Fruit fly (Drosophila melanogaster): ENCODE measurements around the gene CG42481.

The CG42481 gene

DNA sequence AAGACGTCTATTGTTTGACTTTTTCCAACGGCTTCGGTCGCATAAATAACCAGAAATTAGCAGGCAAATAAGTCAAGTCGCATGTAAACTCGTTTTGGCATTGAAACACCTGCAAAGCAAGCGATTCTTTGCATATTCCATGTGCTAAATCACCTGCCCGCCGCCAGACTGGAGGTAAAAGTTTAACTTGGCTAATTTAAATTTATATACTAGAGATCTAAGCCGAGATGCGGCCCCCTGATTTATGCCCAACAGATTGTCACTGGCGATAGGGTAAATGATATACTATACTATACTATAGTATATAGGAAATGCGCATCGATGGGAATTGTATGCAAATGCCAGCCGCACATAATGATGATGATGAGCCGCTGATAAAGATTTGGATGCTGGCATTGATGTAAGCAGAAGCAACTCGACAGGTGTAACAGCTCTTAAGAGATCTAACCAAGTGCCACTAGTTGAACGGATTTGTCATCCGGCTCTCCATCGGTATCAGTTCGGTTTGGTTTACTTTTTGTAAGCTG lies 45.8 kb downstream of the CG42481 start:
- no peak for TF ChIP-seq CG14711 (tag; optimal IDR thresholded peaks at IDR 0.05)
- TF ChIP-seq CG1620 (GFP tag; optimal IDR thresholded peaks at IDR 0.05), result no peak
- TF ChIP-seq CG11617 (GFP tag; optimal IDR thresholded peaks at IDR 0.05), result no peak

DNA sequence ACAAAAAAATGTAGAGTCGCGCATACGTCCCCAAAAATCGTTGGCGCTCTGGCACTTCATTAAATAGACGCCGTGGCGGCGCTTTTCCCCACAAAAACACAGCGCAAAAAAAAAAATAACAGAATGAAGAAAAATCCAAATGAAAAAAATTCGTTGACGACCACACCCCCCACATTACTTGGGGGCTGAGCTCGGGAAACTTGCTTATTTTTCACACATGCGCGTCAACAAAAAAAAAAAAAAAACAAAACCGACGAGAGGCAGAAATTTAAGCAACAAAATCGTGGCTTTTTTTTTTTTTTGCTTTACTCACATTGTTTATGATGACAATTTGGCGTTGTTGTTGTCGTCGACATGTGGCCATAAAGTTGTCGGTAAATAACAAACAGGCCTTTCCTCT lies 47.0 kb downstream of the CG42481 start:
- TF ChIP-seq CG11617 (GFP tag; optimal IDR thresholded peaks at IDR 0.05) (no peak), CG7045 (GFP tag; optimal IDR thresholded peaks at IDR 0.05) (no peak), tj (GFP tag; optimal IDR thresholded peaks at IDR 0.05) (peak; percentile 82), CG12768 (GFP tag; optimal IDR thresholded peaks at IDR 0.05) (no peak)

dm6 chr3L:13250071-13250470 lies 48.8 kb downstream of the CG42481 start:
- no peak for TF ChIP-seq toe (GFP tag; optimal IDR thresholded peaks at IDR 0.05)
- no peak for TF ChIP-seq CG33017 (tag; optimal IDR thresholded peaks at IDR 0.05)
- no peak for TF ChIP-seq kay (GFP tag; ENCODE audit: borderline replicate concordance)
- no peak for TF ChIP-seq CG12768 (GFP tag; optimal IDR thresholded peaks at IDR 0.05)
- TF ChIP-seq CG1620 (GFP tag; optimal IDR thresholded peaks at IDR 0.05), result no peak

DNA sequence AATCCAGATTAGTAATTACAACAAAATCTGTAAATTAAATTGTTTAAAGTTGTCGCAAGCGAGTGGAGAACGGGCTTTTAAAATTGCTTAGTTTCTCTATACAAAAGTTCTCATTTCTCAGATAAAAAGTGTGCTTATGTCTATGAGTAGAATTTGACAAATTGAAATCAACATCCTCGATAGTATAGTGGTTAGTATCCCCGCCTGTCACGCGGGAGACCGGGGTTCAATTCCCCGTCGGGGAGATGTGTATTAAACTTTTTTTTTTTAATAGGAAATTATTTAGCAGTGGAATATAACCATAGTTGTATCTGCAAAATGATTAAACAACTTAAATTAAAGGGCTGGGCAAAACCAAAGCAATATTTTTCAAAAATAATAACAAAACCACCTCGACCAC lies 49.4 kb downstream of the CG42481 start:
- no peak for TF ChIP-seq tj (GFP tag; optimal IDR thresholded peaks at IDR 0.05)
- no peak for TF ChIP-seq cnc (optimal IDR thresholded peaks at IDR 0.05)
- TF ChIP-seq CG12768 (GFP tag; optimal IDR thresholded peaks at IDR 0.05), result no peak
- no peak for TF ChIP-seq Hr96 (GFP tag; optimal IDR thresholded peaks at IDR 0.05)
- TF ChIP-seq toe (GFP tag; optimal IDR thresholded peaks at IDR 0.05), result no peak
- TF ChIP-seq Mnt (GFP tag; optimal IDR thresholded peaks at IDR 0.05), result no peak
- TF ChIP-seq CG1620 (GFP tag; optimal IDR thresholded peaks at IDR 0.05), result no peak
